Worm (Caenorhabditis elegans) whole organism, midembryonic: ENCODE measurements around the gene srx-34.

ENCODE experiments used
- flt-1 ChIP-seq: fragments of 200-800 bp; sonication (Bioruptor generic); IDR thresholded peaks from 2 replicates; pipeline ENCODE4 v1.3.6; 2022; ENCODE audit warnings: missing genetic modification characterization, missing compliant biosample characterization
- med-1 ChIP-seq: sonication (generic microtip); optimal IDR thresholded peaks from 2 replicates; lab custom pipeline; 2017; ENCODE audit warnings: missing genetic modification characterization, mild to moderate bottlenecking, missing compliant biosample characterization, antibody characterized with exemption, missing genetic modification reagents; ENCODE audit not compliant: insufficient read depth
- ref-1 ChIP-seq: fragments of 200-800 bp; sonication (Bioruptor generic); conservative IDR thresholded peaks from 2 replicates; pipeline ENCODE4 v1.3.6; 2022; ENCODE audit warnings: missing genetic modification reagents, missing genetic modification characterization, missing compliant biosample characterization
- ztf-29 ChIP-seq: fragments of 200-800 bp; sonication (Bioruptor generic); IDR thresholded peaks from 2 replicates; pipeline ENCODE4 v1.3.6; 2022; ENCODE audit warnings: missing genetic modification reagents, missing genetic modification characterization, missing compliant biosample characterization

DNA sequence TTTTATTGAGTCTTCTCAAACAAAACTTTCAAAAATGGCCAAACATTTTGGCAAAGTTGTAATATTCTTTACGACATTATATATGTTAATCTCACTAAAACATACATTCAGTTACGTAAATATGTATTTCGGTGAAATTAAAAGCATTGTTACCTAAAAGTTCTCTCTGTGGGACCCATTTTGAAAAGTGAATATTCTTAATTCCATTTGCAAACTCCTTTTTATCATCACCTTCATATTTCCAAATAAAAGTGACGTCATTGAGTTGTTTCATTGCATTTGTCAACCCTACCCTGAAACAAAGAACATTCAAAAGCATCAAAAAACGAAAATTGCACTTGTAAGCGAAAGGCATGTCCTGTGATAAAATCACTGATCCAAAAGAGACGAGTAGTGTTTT, 20.3 kb upstream of the srx-34 start:
- TF ChIP-seq ztf-29 (GFP tag; lab: Robert Waterston, UW) = no peak
- TF ChIP-seq med-1 (GFP tag; lab: Kevin White, UChicago) = no peak
- no peak for TF ChIP-seq ref-1 (GFP tag; lab: Robert Waterston, UW)
- TF ChIP-seq flt-1 (GFP tag; lab: Robert Waterston, UW) = no peak
